Worm (Caenorhabditis elegans): Measurements from ENCODE around the gene hmit-1.1.

hmit-1.1 gene

ce11 chrV:18560188-18560587 is 43.6 kb downstream of the hmit-1.1 start, which contains the start of gene ttr-26:
TSS of gene ttr-26 (minus strand) at chrV:18560288.
- TF ChIP-seq ceh-28 (tag; optimal IDR thresholded peaks at IDR 0.05) (no peak), mdl-1 (tag; optimal IDR thresholded peaks at IDR 0.05) (no peak), pha-4 (tag; optimal IDR thresholded peaks at IDR 0.05) (peak; percentile 72), hmg-11 (tag; optimal IDR thresholded peaks at IDR 0.05) (no peak)

DNA sequence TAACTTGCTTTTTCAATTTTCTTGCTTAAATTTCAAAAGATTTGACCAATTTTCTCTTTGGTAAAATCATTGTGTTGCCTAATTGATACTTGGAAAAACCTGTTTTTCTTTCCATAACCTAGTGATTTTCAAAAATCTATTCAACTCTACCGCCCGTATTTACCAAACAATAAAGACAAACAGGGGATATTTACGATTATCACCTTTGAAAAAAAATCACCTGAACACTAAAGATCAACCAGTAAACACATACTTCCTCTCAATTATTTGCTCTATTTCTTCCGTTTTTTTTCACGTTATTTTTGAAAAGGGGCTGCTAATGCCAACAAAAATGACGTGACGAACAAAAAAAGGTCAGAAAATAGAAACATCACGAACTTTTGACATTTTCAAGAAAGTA is 44.4 kb downstream of the hmit-1.1 start:
- TF ChIP-seq pha-4 (tag; optimal IDR thresholded peaks at IDR 0.05) = peak; percentile 88
- TF ChIP-seq jun-1 (tag; optimal IDR thresholded peaks at IDR 0.05) = no peak
- no peak for TF ChIP-seq fos-1 (tag; optimal IDR thresholded peaks at IDR 0.05)
- TF ChIP-seq elt-1 (tag; optimal IDR thresholded peaks at IDR 0.05) = no peak
- no peak for TF ChIP-seq ztf-4 (tag; optimal IDR thresholded peaks at IDR 0.05)
- no peak for TF ChIP-seq fkh-10 (GFP tag; optimal IDR thresholded peaks at IDR 0.05)
- TF ChIP-seq ZK546.5 (tag; optimal IDR thresholded peaks at IDR 0.05) = no peak

DNA sequence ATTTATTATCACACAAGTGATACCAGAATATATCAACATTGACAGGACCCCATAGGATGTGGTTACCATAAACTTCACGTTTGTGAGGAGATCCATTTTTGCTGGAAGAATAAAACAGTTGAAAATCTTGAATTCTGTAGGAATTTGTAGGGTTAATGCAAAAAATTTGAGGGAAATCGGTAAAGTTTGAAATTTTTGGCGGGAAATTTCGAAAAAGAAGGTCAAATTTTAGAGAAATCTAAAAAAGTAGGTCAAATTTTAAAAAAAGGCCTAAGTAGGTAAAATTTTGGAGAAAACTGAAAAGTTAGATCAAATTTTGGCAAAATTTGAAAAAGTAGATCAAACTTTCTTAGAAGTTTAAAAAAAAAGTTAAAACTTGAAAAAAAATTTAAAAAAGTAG is 48.2 kb downstream of the hmit-1.1 start, which contains the start of gene srg-34:
srg-34 (minus strand) TSS at position 101 of the 400 bp plus-strand sequence.
- no peak for TF ChIP-seq unc-39 (tag; optimal IDR thresholded peaks at IDR 0.05)
- no peak for TF ChIP-seq mdl-1 (tag; optimal IDR thresholded peaks at IDR 0.05)
- no peak for TF ChIP-seq fos-1 (tag; optimal IDR thresholded peaks at IDR 0.05)
- no peak for TF ChIP-seq pha-4 (tag; optimal IDR thresholded peaks at IDR 0.05)
- no peak for TF ChIP-seq nfya-1 (tag; optimal IDR thresholded peaks at IDR 0.05; ENCODE audit: insufficient read depth)
- no peak for TF ChIP-seq skn-1 (tag; optimal IDR thresholded peaks at IDR 0.05)
- TF ChIP-seq lin-39 (tag; optimal IDR thresholded peaks at IDR 0.05) = no peak
- TF ChIP-seq ceh-16 (tag; optimal IDR thresholded peaks at IDR 0.05) = no peak
- TF ChIP-seq aly-2 (tag; optimal IDR thresholded peaks at IDR 0.05) = no peak
- TF ChIP-seq hmg-11 (tag; optimal IDR thresholded peaks at IDR 0.05) = no peak
- no peak for TF ChIP-seq nhr-237 (tag; optimal IDR thresholded peaks at IDR 0.05)

- no peak for TF ChIP-seq ceh-28 (tag; optimal IDR thresholded peaks at IDR 0.05)
- TF ChIP-seq nhr-23 (tag; optimal IDR thresholded peaks at IDR 0.05) = no peak
- TF ChIP-seq jun-1 (tag; optimal IDR thresholded peaks at IDR 0.05) = no peak
- no peak for TF ChIP-seq unc-62 (GFP tag; optimal IDR thresholded peaks at IDR 0.05)
- TF ChIP-seq pqm-1 (tag; optimal IDR thresholded peaks at IDR 0.05) = no peak
- no peak for TF ChIP-seq ceh-16 (tag; optimal IDR thresholded peaks at IDR 0.05)
- no peak for TF ChIP-seq daf-12 (tag; optimal IDR thresholded peaks at IDR 0.05)
- TF ChIP-seq zag-1 (tag; optimal IDR thresholded peaks at IDR 0.05) = no peak
- TF ChIP-seq nhr-77 (tag; optimal IDR thresholded peaks at IDR 0.05) = no peak
- TF ChIP-seq eor-1 (tag; optimal IDR thresholded peaks at IDR 0.05) = no peak
- no peak for TF ChIP-seq fkh-10 (GFP tag; optimal IDR thresholded peaks at IDR 0.05)
- no peak for TF ChIP-seq ZK546.5 (tag; optimal IDR thresholded peaks at IDR 0.05)
These were observed 49.0 kb downstream of the hmit-1.1 start for ce11 chrV:18565621-18566020.

DNA sequence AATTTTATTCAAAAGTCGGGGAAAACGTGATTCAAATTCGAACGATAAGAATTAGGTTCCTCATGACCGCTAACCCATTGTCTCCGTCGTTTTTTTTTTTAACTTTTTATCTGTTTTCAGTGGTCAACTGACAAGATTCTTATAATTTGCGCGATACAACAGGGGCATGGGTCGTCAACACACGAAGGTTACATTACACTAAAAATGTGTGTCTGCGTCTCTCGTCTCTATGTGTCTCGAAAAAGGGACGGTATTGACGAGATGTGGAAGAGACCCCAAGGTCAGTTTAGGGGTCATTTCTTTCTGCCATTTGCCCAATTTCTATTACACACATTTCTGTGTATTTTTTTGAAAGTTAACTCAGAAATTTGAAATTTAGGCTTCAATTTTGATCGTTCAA is 52.9 kb downstream of the hmit-1.1 start:
- peak; percentile 96 for TF ChIP-seq nhr-25 (tag; optimal IDR thresholded peaks at IDR 0.05)
- no peak for TF ChIP-seq unc-39 (tag; optimal IDR thresholded peaks at IDR 0.05)
- peak; percentile 28 for TF ChIP-seq nhr-23 (tag; optimal IDR thresholded peaks at IDR 0.05)
- TF ChIP-seq nhr-28 (tag; optimal IDR thresholded peaks at IDR 0.05) = no peak
- no peak for TF ChIP-seq nfya-1 (tag; optimal IDR thresholded peaks at IDR 0.05; ENCODE audit: insufficient read depth)
- TF ChIP-seq hmg-11 (tag; optimal IDR thresholded peaks at IDR 0.05) = peak; percentile 36

DNA sequence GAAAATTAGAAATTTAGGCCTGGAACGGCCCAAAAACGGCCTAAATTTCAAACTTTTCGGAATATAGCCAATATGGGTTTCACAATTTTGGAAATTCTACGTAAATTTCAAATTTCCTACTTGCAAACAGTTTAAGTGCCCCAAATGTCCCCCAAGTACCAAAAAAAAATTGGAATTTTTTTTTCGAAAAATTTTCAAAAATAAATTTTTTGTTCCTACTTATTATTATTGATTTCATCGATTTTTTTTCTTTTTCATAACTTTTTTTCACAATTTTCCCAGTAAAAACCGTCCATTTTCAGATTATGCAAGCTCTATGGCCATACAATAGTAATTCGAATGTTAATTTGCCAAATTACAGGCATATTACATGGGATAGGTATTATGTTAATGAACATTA is 54.9 kb downstream of the hmit-1.1 start, which contains the start of gene Y51A2D.21:
Y51A2D.21 (plus strand) TSS at position 301 of the 400 bp plus-strand sequence.
- TF ChIP-seq lin-39 (tag; optimal IDR thresholded peaks at IDR 0.05) (no peak), mml-1 (tag; optimal IDR thresholded peaks at IDR 0.05) (no peak), nhr-25 (tag; optimal IDR thresholded peaks at IDR 0.05) (no peak), elt-2 (tag; optimal IDR thresholded peaks at IDR 0.05) (no peak), nhr-28 (tag; optimal IDR thresholded peaks at IDR 0.05) (no peak), nhr-77 (tag; optimal IDR thresholded peaks at IDR 0.05) (no peak), unc-39 (tag; optimal IDR thresholded peaks at IDR 0.05) (no peak), ama-1 (optimal IDR thresholded peaks at IDR 0.05) (no peak), lsy-12 (tag; optimal IDR thresholded peaks at IDR 0.05) (no peak), nhr-11 (tag; optimal IDR thresholded peaks at IDR 0.05) (no peak), ceh-16 (tag; optimal IDR thresholded peaks at IDR 0.05) (no peak), ztf-4 (tag; optimal IDR thresholded peaks at IDR 0.05) (no peak), egl-5 (tag; optimal IDR thresholded peaks at IDR 0.05) (no peak), fkh-2 (tag; optimal IDR thresholded peaks at IDR 0.05) (no peak), unc-62 (GFP tag; optimal IDR thresholded peaks at IDR 0.05) (no peak), pqm-1 (tag; optimal IDR thresholded peaks at IDR 0.05) (no peak), jun-1 (tag; optimal IDR thresholded peaks at IDR 0.05) (no peak)
